Worm (Caenorhabditis elegans) whole organism, young adult: Measurements from ENCODE around the gene Y46G5A.34.
A peak's percentile ranks its signal among the peaks of the same experiment; 100 is the strongest.
"Not testable (repeated sequence)": the region's sequence is repeated elsewhere in the genome, so short reads cannot be mapped to it uniquely, and the experiment has no call there.

Source experiments
- D2030.7 ChIP-seq: fragments of 200-800 bp; sonication (Bioruptor generic); IDR thresholded peaks from 2 replicates; pipeline ENCODE4 v1.3.6; 2022; ENCODE audit warnings: missing genetic modification reagents, missing genetic modification characterization, missing compliant biosample characterization
- F37B4.10 ChIP-seq: fragments of 200-800 bp; sonication (Bioruptor generic); IDR thresholded peaks from 2 replicates; pipeline ENCODE4 v1.3.6; 2022; ENCODE audit warnings: missing genetic modification characterization, missing compliant biosample characterization
- F39B2.1 ChIP-seq: fragments of 200-800 bp; sonication (Bioruptor generic); IDR thresholded peaks from 2 replicates; pipeline ENCODE4 v1.3.6; 2022; ENCODE audit warnings: missing genetic modification reagents, missing genetic modification characterization, missing compliant biosample characterization
- K12H6.12 ChIP-seq: fragments of 200-800 bp; sonication (Bioruptor generic); optimal IDR thresholded peaks from 2 replicates; lab custom pipeline; 2018; ENCODE audit warnings: mild to moderate bottlenecking, missing genetic modification characterization, missing compliant biosample characterization
- Y53G8AR.9 ChIP-seq: fragments of 200-800 bp; sonication (Bioruptor generic); conservative IDR thresholded peaks from 2 replicates; pipeline ENCODE4 v1.3.6; 2022; ENCODE audit warnings: missing genetic modification reagents, missing genetic modification characterization, missing compliant biosample characterization
- Y79H2A.3 ChIP-seq: fragments of 200-800 bp; sonication (Bioruptor generic); conservative IDR thresholded peaks from 2 replicates; pipeline ENCODE4 v1.3.6; 2022; ENCODE audit warnings: missing genetic modification reagents, missing genetic modification characterization, missing compliant biosample characterization
- aptf-2 ChIP-seq: fragments of 200-800 bp; sonication (Bioruptor generic); conservative IDR thresholded peaks from 2 replicates; pipeline ENCODE4 v1.3.6; 2022; ENCODE audit warnings: missing genetic modification reagents, missing genetic modification characterization, missing compliant biosample characterization
- attf-6 ChIP-seq: fragments of 200-800 bp; sonication (Bioruptor generic); IDR thresholded peaks from 2 replicates; pipeline ENCODE4 v1.3.6; 2022; ENCODE audit warnings: missing genetic modification reagents, missing genetic modification characterization, missing compliant biosample characterization
- cebp-1 ChIP-seq, 2 experiments: fragments of 200-800 bp in 1 of 2; sonication (Bioruptor generic) in 1 of 2; sonication (generic microtip) in 1 of 2; IDR thresholded peaks in 1 of 2; optimal IDR thresholded peaks in 1 of 2; 2 replicates each; pipeline versions ENCODE4 v1.3.6 to Lab custom; 2017 to 2022; ENCODE audit warnings: missing compliant biosample characterization in 2 of 2, missing genetic modification characterization in 2 of 2, mild to moderate bottlenecking in 1 of 2, missing genetic modification reagents in 1 of 2, moderate library complexity in 1 of 2
- cebp-2 ChIP-seq: fragments of 200-800 bp; sonication (Bioruptor generic); IDR thresholded peaks from 2 replicates; pipeline ENCODE4 v1.3.6; 2022; ENCODE audit warnings: missing genetic modification characterization, missing compliant biosample characterization
- ceh-100 ChIP-seq: fragments of 200-800 bp; sonication (Bioruptor generic); IDR thresholded peaks from 2 replicates; pipeline ENCODE4 v1.3.6; 2022; ENCODE audit warnings: missing genetic modification reagents, missing genetic modification characterization, missing compliant biosample characterization
- ceh-27 ChIP-seq: fragments of 200-800 bp; sonication (Bioruptor generic); optimal IDR thresholded peaks from 2 replicates; lab custom pipeline; 2018; ENCODE audit warnings: mild to moderate bottlenecking, missing genetic modification characterization, moderate library complexity, missing compliant biosample characterization
- ceh-79 ChIP-seq: sonication (generic microtip); optimal IDR thresholded peaks from 2 replicates; lab custom pipeline; 2017; ENCODE audit warnings: mild to moderate bottlenecking, missing genetic modification characterization, missing compliant biosample characterization
- chd-7 ChIP-seq: sonication (generic microtip); optimal IDR thresholded peaks from 2 replicates; lab custom pipeline; 2016; ENCODE audit warnings: mild to moderate bottlenecking, missing genetic modification characterization, moderate library complexity, missing compliant biosample characterization
- dox-1 ChIP-seq: fragments of 200-800 bp; sonication (Bioruptor generic); IDR thresholded peaks from 2 replicates; pipeline ENCODE4 v1.3.6; 2022; ENCODE audit warnings: missing genetic modification reagents, missing genetic modification characterization, missing compliant biosample characterization
- dpff-1 ChIP-seq: sonication (generic microtip); optimal IDR thresholded peaks from 2 replicates; lab custom pipeline; 2017; ENCODE audit warnings: mild to moderate bottlenecking, missing genetic modification characterization, missing compliant biosample characterization
- dpl-1 ChIP-seq: fragments of 150-350 bp; optimal IDR thresholded peaks from 2 replicates; lab custom pipeline; 2014; ENCODE audit warnings: missing biosample characterization, missing genetic modification reagents, missing genetic modification characterization
- egrh-3 ChIP-seq: fragments of 200-800 bp; sonication (Bioruptor generic); IDR thresholded peaks from 2 replicates; pipeline ENCODE4 v1.3.6; 2022; ENCODE audit warnings: missing genetic modification reagents, missing genetic modification characterization, missing compliant biosample characterization
- hmg-1.2 ChIP-seq: fragments of 200-800 bp; sonication (Bioruptor generic); IDR thresholded peaks from 2 replicates; pipeline ENCODE4 v1.3.6; 2022; ENCODE audit warnings: missing genetic modification reagents, missing genetic modification characterization, missing compliant biosample characterization
- hmg-20 ChIP-seq: fragments of 200-800 bp; sonication (Bioruptor generic); IDR thresholded peaks from 2 replicates; pipeline ENCODE4 v1.3.6; 2022; ENCODE audit warnings: missing genetic modification reagents, missing genetic modification characterization, missing compliant biosample characterization
- hsf-1 ChIP-seq: fragments of 200-800 bp; sonication (Bioruptor generic); IDR thresholded peaks from 2 replicates; pipeline ENCODE4 v1.3.6; 2022; ENCODE audit warnings: missing genetic modification reagents, missing genetic modification characterization, missing compliant biosample characterization
- lag-1 ChIP-seq: fragments of 200-800 bp; sonication (Bioruptor generic); IDR thresholded peaks from 2 replicates; pipeline ENCODE4 v1.3.6; 2022; ENCODE audit warnings: missing genetic modification reagents, missing genetic modification characterization, missing compliant biosample characterization
- lin-26 ChIP-seq: fragments of 200-800 bp; sonication (Bioruptor generic); IDR thresholded peaks from 2 replicates; pipeline ENCODE4 v1.3.6; 2022; ENCODE audit warnings: missing genetic modification reagents, missing genetic modification characterization, missing compliant biosample characterization
- lin-40 ChIP-seq: sonication (generic microtip); optimal IDR thresholded peaks from 2 replicates; lab custom pipeline; 2016; ENCODE audit warnings: missing genetic modification characterization, mild to moderate bottlenecking, missing compliant biosample characterization, missing genotype, missing genetic modification reagents
- lin-54 ChIP-seq: fragments of 200-800 bp; sonication (Bioruptor generic); optimal IDR thresholded peaks from 2 replicates; lab custom pipeline; 2018; ENCODE audit warnings: mild to moderate bottlenecking, missing genetic modification characterization, missing compliant biosample characterization
- madf-3 ChIP-seq: fragments of 200-800 bp; sonication (Bioruptor generic); IDR thresholded peaks from 2 replicates; pipeline ENCODE4 v1.3.6; 2022; ENCODE audit warnings: missing genetic modification reagents, missing genetic modification characterization, missing compliant biosample characterization
- madf-6 ChIP-seq: fragments of 200-800 bp; sonication (Bioruptor generic); IDR thresholded peaks from 2 replicates; pipeline ENCODE4 v1.3.6; 2022; ENCODE audit warnings: missing genetic modification reagents, missing genetic modification characterization, missing compliant biosample characterization
- madf-8 ChIP-seq: fragments of 200-800 bp; sonication (Bioruptor generic); conservative IDR thresholded peaks from 2 replicates; pipeline ENCODE4 v1.3.6; 2022; ENCODE audit warnings: missing genetic modification reagents, missing genetic modification characterization, missing compliant biosample characterization
- nhr-120 ChIP-seq: fragments of 200-800 bp; sonication (Bioruptor generic); IDR thresholded peaks from 2 replicates; pipeline ENCODE4 v1.3.6; 2022; ENCODE audit warnings: missing genetic modification characterization, missing compliant biosample characterization
- nhr-179 ChIP-seq: sonication (generic microtip); optimal IDR thresholded peaks from 2 replicates; lab custom pipeline; 2016; ENCODE audit warnings: mild to moderate bottlenecking, missing genetic modification characterization, missing compliant biosample characterization
- nhr-80 ChIP-seq: sonication (generic microtip); optimal IDR thresholded peaks from 2 replicates; lab custom pipeline; 2016; ENCODE audit warnings: missing genetic modification characterization, missing compliant biosample characterization
- nhr-90 ChIP-seq: sonication (generic microtip); optimal IDR thresholded peaks from 2 replicates; lab custom pipeline; 2016; ENCODE audit warnings: missing genotype, mild to moderate bottlenecking, missing genetic modification characterization, missing compliant biosample characterization
- rcor-1 ChIP-seq: fragments of 200-800 bp; sonication (Bioruptor generic); IDR thresholded peaks from 2 replicates; pipeline ENCODE4 v1.3.6; 2022; ENCODE audit warnings: missing genetic modification reagents, missing genetic modification characterization, missing compliant biosample characterization
- sea-2 ChIP-seq: fragments of 200-800 bp; sonication (Bioruptor generic); IDR thresholded peaks from 2 replicates; pipeline ENCODE4 v1.3.6; 2022; ENCODE audit warnings: missing genetic modification characterization, missing compliant biosample characterization
- snpc-1.1 ChIP-seq: sonication (generic microtip); optimal IDR thresholded peaks from 2 replicates; lab custom pipeline; 2017; ENCODE audit warnings: missing genetic modification characterization, mild to moderate bottlenecking, missing compliant biosample characterization, antibody characterized with exemption, moderate library complexity, missing genotype, missing genetic modification reagents; ENCODE audit not compliant: insufficient read depth
- snpc-4 ChIP-seq, 5 experiments: fragments of 150-350 bp in 1 of 5; sonication (generic microtip) in 4 of 5; optimal IDR thresholded peaks; 2 replicates each; lab custom pipeline; 2014 to 2018; ENCODE audit warnings: missing genetic modification characterization in 5 of 5, missing biosample characterization in 3 of 5, antibody characterized with exemption in 2 of 5, mild to moderate bottlenecking in 2 of 5, missing compliant biosample characterization in 2 of 5, missing genotype in 2 of 5, moderate library complexity in 2 of 5, missing genetic modification reagents in 1 of 5
- xnd-1 ChIP-seq: sonication (generic microtip); optimal IDR thresholded peaks from 2 replicates; lab custom pipeline; 2016; ENCODE audit warnings: missing genotype, missing genetic modification reagents, missing genetic modification characterization, missing compliant biosample characterization
- zfh-2 ChIP-seq: fragments of 200-800 bp; sonication (Bioruptor generic); conservative IDR thresholded peaks from 2 replicates; pipeline ENCODE4 v1.3.6; 2022; ENCODE audit warnings: missing genetic modification reagents, missing genetic modification characterization, missing compliant biosample characterization
- ztf-25 ChIP-seq: fragments of 200-800 bp; sonication (Bioruptor generic); IDR thresholded peaks from 2 replicates; pipeline ENCODE4 v1.3.6; 2022; ENCODE audit warnings: missing genetic modification reagents, missing genetic modification characterization, missing compliant biosample characterization
- ztf-28 ChIP-seq: fragments of 200-800 bp; sonication (Bioruptor generic); IDR thresholded peaks from 2 replicates; pipeline ENCODE4 v1.3.6; 2022; ENCODE audit warnings: missing genetic modification reagents, missing genetic modification characterization, missing compliant biosample characterization
- ztf-3 ChIP-seq: fragments of 200-800 bp; sonication (Bioruptor generic); optimal IDR thresholded peaks from 2 replicates; lab custom pipeline; 2018; ENCODE audit warnings: mild to moderate bottlenecking, missing genetic modification characterization, missing compliant biosample characterization

Gene Y46G5A.34

ce11 chrII:12778374-12778773, 1.9 kb downstream of the Y46G5A.34 start (continued):
- not testable (repeated sequence) for TF ChIP-seq cebp-1 (GFP tag; IDR thresholded peaks at IDR 0.05; lab: Robert Waterston, UW)
- TF ChIP-seq cebp-1 (tag; optimal IDR thresholded peaks at IDR 0.05; lab: Kevin White, UChicago) (peak; percentile 21), chd-7 (tag; lab: Kevin White, UChicago) (peak; percentile 12), snpc-4 (GFP tag; optimal IDR thresholded peaks at IDR 0.05; lab: Kevin White, UChicago) (peak; percentile 94), snpc-4 (tag; optimal IDR thresholded peaks at IDR 0.05; lab: Kevin White, UChicago) (peak; percentile 96 to 98 (median 97)), madf-6 (peak; percentile 84), Y53G8AR.9 (peak; percentile 74; the same call in 1 of the 2 replicates), madf-3 (GFP tag; lab: Robert Waterston, UW) (0 out of 2 replicates have a peak, but pooled peaks have one; percentile 38), F39B2.1 (GFP tag; lab: Robert Waterston, UW) (0 out of 2 replicates have a peak, but pooled peaks have one; percentile 45), rcor-1 (GFP tag; lab: Robert Waterston, UW) (peak; percentile 89), lag-1 (GFP tag; lab: Robert Waterston, UW) (0 out of 2 replicates have a peak, but pooled peaks have one; percentile 41), attf-6 (GFP tag; lab: Robert Waterston, UW) (peak; percentile 80), hmg-1.2 (GFP tag; lab: Robert Waterston, UW) (peak; percentile 52; the same call in 1 of the 2 replicates), F37B4.10 (GFP tag; lab: Robert Waterston, UW) (0 out of 2 replicates have a peak, but pooled peaks have one; percentile 72), ztf-28 (GFP tag; lab: Robert Waterston, UW) (peak; percentile 87; the same call in 1 of the 2 replicates), hmg-20 (peak; percentile 53; the same call in 1 of the 2 replicates), madf-8 (GFP tag; lab: Robert Waterston, UW) (peak; percentile 47), Y79H2A.3 (GFP tag; lab: Robert Waterston, UW) (peak; percentile 50; the same call in 1 of the 2 replicates), xnd-1 (tag; lab: Kevin White, UChicago) (peak; percentile 22), aptf-2 (0 out of 2 replicates have a peak, but pooled peaks have one; percentile 22), lin-26 (GFP tag; lab: Robert Waterston, UW) (peak; percentile 100), egrh-3 (GFP tag; lab: Robert Waterston, UW) (peak; percentile 98), D2030.7 (GFP tag; lab: Robert Waterston, UW) (peak; percentile 94), ceh-100 (GFP tag; lab: Robert Waterston, UW) (0 out of 2 replicates have a peak, but pooled peaks have one; percentile 33), zfh-2 (GFP tag; lab: Robert Waterston, UW) (peak; percentile 94), dox-1 (GFP tag; lab: Robert Waterston, UW) (peak; percentile 91)

DNA sequence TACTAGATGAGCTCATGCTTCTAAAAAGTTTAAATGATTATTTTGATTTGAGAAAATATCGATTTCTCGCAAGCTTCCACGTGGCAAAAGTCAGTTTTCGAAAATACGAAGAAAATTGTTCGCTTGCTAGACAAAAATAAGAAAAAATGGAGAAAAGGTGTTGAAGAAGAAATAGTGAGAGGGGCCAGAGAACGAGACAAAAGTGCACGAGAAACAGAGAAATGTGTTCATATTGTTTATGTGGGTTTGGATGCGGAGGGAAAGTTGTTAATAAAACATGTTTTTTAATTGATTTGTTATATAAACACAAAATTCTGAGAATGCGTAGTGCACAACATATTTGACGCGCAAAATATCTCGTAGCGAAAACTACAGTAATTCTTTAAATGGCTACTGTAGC, 8.9 kb downstream of the Y46G5A.34 start, which contains the start of gene Y46G5A.15:
Y46G5A.15 (minus strand) TSS at position 26 of the 400 bp plus-strand sequence.
- TF ChIP-seq dox-1 (GFP tag; lab: Robert Waterston, UW), result no peak
- TF ChIP-seq hmg-1.2 (GFP tag; lab: Robert Waterston, UW), result 0 out of 2 replicates have a peak, but pooled peaks have one; percentile 17
- TF ChIP-seq ztf-3, result no peak
- no peak for TF ChIP-seq lin-40
- no peak for TF ChIP-seq hsf-1 (GFP tag; lab: Robert Waterston, UW)
- TF ChIP-seq D2030.7 (GFP tag; lab: Robert Waterston, UW), result no peak
- TF ChIP-seq K12H6.12, result no peak
- TF ChIP-seq, all 124 proteins: peak for 1

ce11 chrII:12787831-12788248, 11.4 kb downstream of the Y46G5A.34 start, which contains the start of gene alkb-7:
alkb-7 (minus strand) TSS chrII:12788153.
- no peak for TF ChIP-seq rcor-1 (GFP tag; lab: Robert Waterston, UW)
- TF ChIP-seq snpc-1.1 (tag; lab: Kevin White, UChicago), result no peak
- peak; percentile 50; the same call in 1 of the 2 replicates for TF ChIP-seq cebp-1 (GFP tag; IDR thresholded peaks at IDR 0.05; lab: Robert Waterston, UW)
- TF ChIP-seq cebp-1 (tag; optimal IDR thresholded peaks at IDR 0.05; lab: Kevin White, UChicago), result peak; percentile 84
- no peak for TF ChIP-seq ceh-100 (GFP tag; lab: Robert Waterston, UW)
- no peak for TF ChIP-seq nhr-90
- TF ChIP-seq xnd-1 (tag; lab: Kevin White, UChicago), result no peak
- no peak for TF ChIP-seq sea-2 (GFP tag; lab: Robert Waterston, UW)
- TF ChIP-seq ceh-79 (tag; lab: Kevin White, UChicago), result no peak
- no peak for TF ChIP-seq ztf-25
- TF ChIP-seq dpff-1, result no peak
- no peak for TF ChIP-seq nhr-80 (tag; lab: Kevin White, UChicago)
- TF ChIP-seq ceh-27 (GFP tag; lab: Kevin White, UChicago), result no peak
- TF ChIP-seq K12H6.12, result no peak
- TF ChIP-seq lin-54 (GFP tag; lab: Kevin White, UChicago), result peak; percentile 40
- peak; percentile 32; the same call in 1 of the 2 replicates for TF ChIP-seq hsf-1 (GFP tag; lab: Robert Waterston, UW)
- 0 out of 2 replicates have a peak, but pooled peaks have one; percentile 26 for TF ChIP-seq cebp-2
- TF ChIP-seq attf-6 (GFP tag; lab: Robert Waterston, UW), result 0 out of 2 replicates have a peak, but pooled peaks have one; percentile 19
- no peak for TF ChIP-seq aptf-2
- no peak for TF ChIP-seq nhr-120 (GFP tag; lab: Robert Waterston, UW)
- no peak for TF ChIP-seq dpl-1 (GFP tag; lab: Kevin White, UChicago)
- TF ChIP-seq nhr-179 (tag; lab: Kevin White, UChicago), result no peak
